Fruit fly (Drosophila melanogaster): ENCODE data around the gene CG33169.

Gene CG33169

DNA sequence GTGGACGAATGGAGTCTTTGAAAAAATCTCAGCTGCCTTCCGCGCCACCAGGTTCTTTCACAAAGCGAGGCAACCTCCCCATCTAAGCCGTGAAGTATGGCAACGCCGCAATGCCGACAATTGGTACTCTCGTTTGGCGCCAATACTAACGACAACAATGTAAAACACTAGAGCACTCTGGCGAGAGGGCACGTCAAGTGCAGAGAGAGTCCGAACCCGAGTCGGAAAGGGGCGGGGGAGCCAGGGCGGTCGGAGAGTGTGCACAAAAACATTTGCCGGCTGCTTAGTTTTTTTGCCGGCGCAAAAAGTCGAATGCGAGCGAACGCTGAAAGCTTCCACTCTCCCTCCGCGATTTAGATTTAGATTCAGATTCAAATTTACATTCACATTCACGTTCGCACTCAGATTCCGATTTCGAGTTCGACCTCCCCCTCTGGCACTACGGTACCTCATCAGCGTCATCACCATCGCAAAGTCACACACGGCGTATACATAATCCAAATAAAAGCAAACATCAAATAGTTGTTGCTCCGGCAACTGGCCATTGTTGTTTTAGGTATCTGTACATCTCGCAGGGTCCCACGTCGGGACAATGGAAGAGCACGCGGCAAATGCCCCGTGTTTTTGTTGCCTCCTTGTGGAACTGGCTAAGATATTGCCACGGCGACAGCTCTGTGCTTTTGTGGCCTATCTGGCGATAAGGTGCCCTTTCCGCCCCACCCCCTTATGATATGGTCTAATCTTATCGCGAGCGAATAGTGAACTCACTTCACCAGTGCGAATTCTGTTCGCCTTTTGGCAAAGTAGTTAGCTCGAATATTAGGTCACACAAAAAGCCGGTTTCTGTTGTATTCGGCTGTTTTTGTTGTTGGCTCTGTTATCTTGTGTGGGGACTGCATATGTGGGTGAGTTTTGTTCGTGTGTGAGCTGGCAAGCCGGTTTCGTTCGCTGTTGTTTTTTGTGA, 25.7 kb upstream of the CG33169 start:
- TF ChIP-seq nmo (GFP tag; optimal IDR thresholded peaks at IDR 0.05) (no peak), exex (tag; optimal IDR thresholded peaks at IDR 0.05) (peak; percentile 66), CG13424 (tag; optimal IDR thresholded peaks at IDR 0.05) (no peak), crol (GFP tag; IDR thresholded peaks at IDR 0.05) (peak; percentile 72), GATAe (GFP tag; conservative IDR thresholded peaks at IDR 0.05) (peak; percentile 99), HLH4C (GFP tag; IDR thresholded peaks at IDR 0.05; ENCODE audit: partially characterized antibody) (no peak), tio (GFP tag; optimal IDR thresholded peaks at IDR 0.05) (no peak), Deaf1 (tag; optimal IDR thresholded peaks at IDR 0.05) (peak; percentile 71), Hr3 (GFP tag; optimal IDR thresholded peaks at IDR 0.05) (no peak), sug (tag; optimal IDR thresholded peaks at IDR 0.05) (peak; percentile 68), Hmr (GFP tag; optimal IDR thresholded peaks at IDR 0.05) (no peak), CG12659 (GFP tag; optimal IDR thresholded peaks at IDR 0.05) (peak; percentile 11), Dll (GFP tag; IDR thresholded peaks at IDR 0.05; ENCODE audit: partially characterized antibody) (no peak), CG17802 (tag; optimal IDR thresholded peaks at IDR 0.05) (no peak), CG7786 (GFP tag; optimal IDR thresholded peaks at IDR 0.05) (no peak), maf-S (GFP tag; optimal IDR thresholded peaks at IDR 0.05) (no peak), ro (GFP tag; IDR thresholded peaks at IDR 0.05) (no peak), Trl (optimal IDR thresholded peaks at IDR 0.05) (peak; percentile 39 to 76), Trl (GFP tag; optimal IDR thresholded peaks at IDR 0.05) (no peak), CG4360 (GFP tag; IDR thresholded peaks at IDR 0.05) (peak; percentile 48; the same call in 1 of the 2 replicates), Adf1 (GFP tag; IDR thresholded peaks at IDR 0.05) (peak; percentile 76), CG15269 (tag; optimal IDR thresholded peaks at IDR 0.05) (no peak), CG17361 (GFP tag; IDR thresholded peaks at IDR 0.05) (no peak), CG18599 (GFP tag; optimal IDR thresholded peaks at IDR 0.05) (peak; percentile 29), rib (GFP tag; IDR thresholded peaks at IDR 0.05) (peak; percentile 93), CG13287 (GFP tag; IDR thresholded peaks at IDR 0.05; ENCODE audit: partially characterized antibody) (peak; percentile 35; the same call in 1 of the 2 replicates), CG32532 (GFP tag; IDR thresholded peaks at IDR 0.05) (no peak; the same call in 1 of the 2 replicates), chm (GFP tag; IDR thresholded peaks at IDR 0.05) (no peak), nau (GFP tag; optimal IDR thresholded peaks at IDR 0.05) (peak; percentile 39), CG12769 (tag; optimal IDR thresholded peaks at IDR 0.05) (peak; percentile 48), Dip2 (GFP tag; IDR thresholded peaks at IDR 0.05) (no peak), vfl (GFP tag; optimal IDR thresholded peaks at IDR 0.05) (no peak), chinmo (GFP tag; IDR thresholded peaks at IDR 0.05; ENCODE audit: partially characterized antibody) (peak; percentile 74; the same call in 2 of the 4 replicates), CG10543 (GFP tag; optimal IDR thresholded peaks at IDR 0.05) (peak; percentile 76), sima (GFP tag; optimal IDR thresholded peaks at IDR 0.05) (no peak), CG34224 (GFP tag; IDR thresholded peaks at IDR 0.05; ENCODE audit: partially characterized antibody) (0 out of 3 replicates have a peak, but pooled peaks have one; percentile 31), pfk (GFP tag; optimal IDR thresholded peaks at IDR 0.05) (no peak), NFAT (GFP tag; IDR thresholded peaks at IDR 0.05) (0 out of 2 replicates have a peak, but pooled peaks have one; percentile 21), Pdp1 (GFP tag; optimal IDR thresholded peaks at IDR 0.05) (peak in 1 of 2 experiments; percentile 24), Fer1 (GFP tag; optimal IDR thresholded peaks at IDR 0.05) (peak; percentile 27), Drgx (GFP tag; IDR thresholded peaks at IDR 0.05) (peak; percentile 53; the same call in 1 of the 2 replicates), CG3726 (GFP tag; IDR thresholded peaks at IDR 0.05) (no peak), CG31224 (GFP tag; IDR thresholded peaks at IDR 0.05) (peak; percentile 53; the same call in 1 of the 2 replicates), ato (GFP tag; IDR thresholded peaks at IDR 0.05; ENCODE audit: partially characterized antibody) (0 out of 2 replicates have a peak, but pooled peaks have one; percentile 24), CG1233 (GFP tag; optimal IDR thresholded peaks at IDR 0.05) (no peak), odd (GFP tag; optimal IDR thresholded peaks at IDR 0.05) (no peak), gcm2 (GFP tag; optimal IDR thresholded peaks at IDR 0.05) (no peak)
